Worm (Caenorhabditis elegans) whole organism, L4 larva: ENCODE data around the gene mrps-2.

Experiments used
- F49E8.2 ChIP-seq: sonication (generic microtip); optimal IDR thresholded peaks from 2 replicates; lab custom pipeline; 2016; ENCODE audit warnings: missing compliant biosample characterization, mild to moderate bottlenecking, missing genetic modification characterization, borderline replicate concordance
- Y75B8A.6 ChIP-seq: fragments of 200-800 bp; sonication (Bioruptor generic); IDR thresholded peaks from 2 replicates; pipeline ENCODE4 v1.3.6; 2022; ENCODE audit warnings: missing genetic modification reagents, missing genetic modification characterization, missing compliant biosample characterization
- aha-1 ChIP-seq: fragments of 150-350 bp; peaks from one replicate; lab custom pipeline; 2014; ENCODE audit warnings: missing biosample characterization, missing genetic modification characterization
- ceh-32 ChIP-seq: sonication (generic microtip); optimal IDR thresholded peaks from 2 replicates; lab custom pipeline; 2016; ENCODE audit warnings: mild to moderate bottlenecking, missing genetic modification characterization, missing compliant biosample characterization; ENCODE audit not compliant: poor library complexity
- daf-19 ChIP-seq: fragments of 200-800 bp; sonication (Bioruptor generic); conservative IDR thresholded peaks from 2 replicates; pipeline ENCODE4 v1.3.6; 2022; ENCODE audit warnings: missing genetic modification characterization, missing compliant biosample characterization
- dmd-8 ChIP-seq: fragments of 200-800 bp; sonication (Bioruptor generic); IDR thresholded peaks from 2 replicates; pipeline ENCODE4 v1.3.6; 2022; ENCODE audit warnings: missing genetic modification characterization, missing compliant biosample characterization
- lin-1 ChIP-seq: fragments of 200-800 bp; sonication (Bioruptor generic); IDR thresholded peaks from 2 replicates; pipeline ENCODE4 v1.3.6; 2022; ENCODE audit warnings: missing genetic modification reagents, missing genetic modification characterization, missing compliant biosample characterization
- lin-15B ChIP-seq: fragments of 150-350 bp; sonication (generic microtip); optimal IDR thresholded peaks from 3 replicates; lab custom pipeline; 2014; ENCODE audit warnings: missing biosample characterization, missing genetic modification characterization
- madf-9 ChIP-seq: fragments of 200-800 bp; sonication (Bioruptor generic); conservative IDR thresholded peaks from 2 replicates; pipeline ENCODE4 v1.3.6; 2022; ENCODE audit warnings: missing genetic modification reagents, missing genetic modification characterization, missing compliant biosample characterization
- mxl-2 ChIP-seq: fragments of 200-800 bp; sonication (Bioruptor generic); conservative IDR thresholded peaks from 2 replicates; pipeline ENCODE4 v1.3.6; 2022; ENCODE audit warnings: missing genetic modification reagents, missing genetic modification characterization, missing compliant biosample characterization
- mxl-3 ChIP-seq: fragments of 200-800 bp; sonication (Bioruptor generic); optimal IDR thresholded peaks from 2 replicates; lab custom pipeline; 2018; ENCODE audit warnings: mild to moderate bottlenecking, missing genetic modification characterization, missing compliant biosample characterization
- nhr-10 ChIP-seq: fragments of 150-350 bp; optimal IDR thresholded peaks from 2 replicates; lab custom pipeline; 2014; ENCODE audit warnings: missing biosample characterization, missing genetic modification characterization
- nhr-237 ChIP-seq: sonication (generic microtip); optimal IDR thresholded peaks from 2 replicates; lab custom pipeline; 2017; ENCODE audit warnings: missing biosample characterization, missing genetic modification characterization
- nhr-28 ChIP-seq: fragments of 150-350 bp; optimal IDR thresholded peaks from 2 replicates; lab custom pipeline; 2014; ENCODE audit warnings: missing biosample characterization, missing genetic modification characterization
- nhr-48 ChIP-seq: sonication (generic microtip); optimal IDR thresholded peaks from 2 replicates; lab custom pipeline; 2016; ENCODE audit warnings: mild to moderate bottlenecking, missing genetic modification characterization, missing compliant biosample characterization
- pha-4 ChIP-seq, 2 experiments: fragments of 150-350 bp in 1 of 2; fragments of 200-800 bp in 1 of 2; sonication (Bioruptor generic) in 1 of 2; IDR thresholded peaks in 1 of 2; optimal IDR thresholded peaks in 1 of 2; 2 replicates each; pipeline versions ENCODE4 v1.3.6 to Lab custom; 2014 to 2022; ENCODE audit warnings: missing genetic modification characterization in 2 of 2, missing genetic modification reagents in 2 of 2, missing biosample characterization in 1 of 2, missing compliant biosample characterization in 1 of 2
- rbr-2 ChIP-seq: sonication (generic microtip); optimal IDR thresholded peaks from 2 replicates; lab custom pipeline; 2016; ENCODE audit warnings: missing genotype, missing genetic modification characterization, missing compliant biosample characterization
- sdz-12 ChIP-seq: fragments of 200-800 bp; sonication (Bioruptor generic); optimal IDR thresholded peaks from 2 replicates; lab custom pipeline; 2018; ENCODE audit warnings: mild to moderate bottlenecking, missing genetic modification characterization, missing compliant biosample characterization
- tra-1 ChIP-seq: fragments of 200-800 bp; sonication (Bioruptor generic); IDR thresholded peaks from 2 replicates; pipeline ENCODE4 v1.3.6; 2022; ENCODE audit warnings: missing genetic modification reagents, missing genetic modification characterization, missing compliant biosample characterization
- vab-7 ChIP-seq: fragments of 200-800 bp; sonication (Bioruptor generic); IDR thresholded peaks from 2 replicates; pipeline ENCODE4 v1.3.6; 2022; ENCODE audit warnings: missing genetic modification reagents, missing genetic modification characterization, missing compliant biosample characterization
- ztf-7 ChIP-seq: fragments of 150-350 bp; optimal IDR thresholded peaks from 2 replicates; lab custom pipeline; 2014; ENCODE audit warnings: missing biosample characterization, missing genetic modification characterization

Gene mrps-2

DNA sequence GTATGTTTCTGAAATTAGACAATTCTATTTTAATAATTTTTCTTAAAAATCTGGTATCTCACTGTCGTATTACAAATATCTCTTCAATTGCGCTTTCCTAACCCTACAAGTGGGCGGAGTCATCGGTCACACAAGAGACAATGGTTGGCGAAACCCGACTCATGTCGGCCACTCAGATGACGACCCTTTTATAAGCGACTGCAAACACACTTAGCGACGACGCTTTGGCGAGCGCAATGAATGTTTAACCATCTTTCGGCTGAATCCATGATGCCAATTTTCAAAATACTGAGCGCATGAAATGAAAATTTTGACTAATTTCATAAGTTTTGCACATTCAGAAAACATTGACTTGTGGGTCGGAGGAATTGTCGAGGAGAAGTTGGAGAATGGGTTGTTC lies 34.9 kb downstream of the mrps-2 start (continued):
- peak; percentile 99 for TF ChIP-seq pha-4 (GFP tag; IDR thresholded peaks at IDR 0.05; lab: Robert Waterston, UW)
- no peak for TF ChIP-seq pha-4 (tag; optimal IDR thresholded peaks at IDR 0.05; lab: Kevin White, UChicago)
- TF ChIP-seq tra-1: peak; percentile 99
- TF ChIP-seq mxl-2: peak; percentile 95

ce11 chrV:8507324-8507723 lies 41.8 kb downstream of the mrps-2 start, which contains the start of gene ZK994.6:
TSS of gene ZK994.6 (minus strand) at chrV:8507424.
- TF ChIP-seq ztf-7 (tag; lab: Kevin White, UChicago) (no peak), sdz-12 (no peak), daf-19 (no peak), nhr-48 (no peak)

DNA sequence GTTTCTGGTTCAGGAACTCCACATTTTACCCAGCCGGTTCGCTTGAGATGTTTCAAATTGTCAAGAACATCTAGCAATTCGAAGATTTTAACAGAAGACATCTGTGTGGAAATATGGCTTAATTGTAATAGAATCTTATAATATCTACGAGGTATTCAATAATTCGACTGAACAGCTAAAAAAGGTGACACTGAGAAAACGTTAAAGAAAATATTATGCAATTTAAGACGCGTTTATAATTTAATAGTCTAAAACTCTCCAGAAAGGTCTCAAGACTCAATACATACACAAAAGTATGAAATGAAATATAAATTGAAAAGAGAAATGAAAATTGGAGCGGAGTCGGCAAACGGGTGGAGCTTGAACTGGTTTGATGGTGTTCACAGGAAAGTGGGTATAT lies 47.9 kb downstream of the mrps-2 start, which contains the start of gene F45F2.9:
TSS of gene F45F2.9 (minus strand) at position 101 of the 400 bp plus-strand sequence.
- TF ChIP-seq dmd-8 (GFP tag; lab: Robert Waterston, UW) (no peak), madf-9 (GFP tag; lab: Robert Waterston, UW) (no peak), nhr-10 (tag; lab: Kevin White, UChicago) (no peak), aha-1 (tag; lab: Kevin White, UChicago) (no peak), vab-7 (GFP tag; lab: Robert Waterston, UW) (no peak), F49E8.2 (tag; lab: Kevin White, UChicago) (no peak), nhr-28 (tag; lab: Kevin White, UChicago) (no peak), Y75B8A.6 (no peak), lin-1 (no peak), ceh-32 (tag; lab: Kevin White, UChicago) (no peak)

- TF ChIP-seq aha-1 (tag; lab: Kevin White, UChicago) (peak; percentile 96), lin-15B (no peak), nhr-237 (tag; lab: Kevin White, UChicago) (no peak), rbr-2 (tag; lab: Kevin White, UChicago) (no peak), mxl-3 (GFP tag; lab: Kevin White, UChicago) (no peak)
Observed at ce11 chrV:8516426-8516825, 50.9 kb downstream of the mrps-2 start.
